Fruit fly (Drosophila melanogaster): Measurements from ENCODE around the gene CG14535.

dm6 chr2L:7901833-7902232 lies 46.6 kb upstream of the CG14535 start:
- no peak for TF ChIP-seq ttk (optimal IDR thresholded peaks at IDR 0.05)
- TF ChIP-seq Myc (optimal IDR thresholded peaks at IDR 0.05): no peak
- TF ChIP-seq Sin3A (optimal IDR thresholded peaks at IDR 0.05): no peak

Measured in Kc167 (cell line).